Worm (Caenorhabditis elegans): ENCODE results near the gene R07C3.13.

- TF ChIP-seq W03F9.2 (tag; optimal IDR thresholded peaks at IDR 0.05) (no peak), dao-5 (tag; optimal IDR thresholded peaks at IDR 0.05) (no peak), him-1 (tag; optimal IDR thresholded peaks at IDR 0.05) (no peak)
Observed at ce11 chrII:880666-881226, 46.5 kb downstream of the R07C3.13 start.

All from whole organism, L4/young adult.